Fruit fly (Drosophila melanogaster): ENCODE results near the gene rdx.

- TF ChIP-seq Awh (GFP tag; IDR thresholded peaks at IDR 0.05) = no peak
- no peak for TF ChIP-seq Ravus (GFP tag; IDR thresholded peaks at IDR 0.05)
- no peak for TF ChIP-seq Sin3A (optimal IDR thresholded peaks at IDR 0.05)
- no peak for TF ChIP-seq ATbp (GFP tag; optimal IDR thresholded peaks at IDR 0.05)
- no peak for TF ChIP-seq slou (GFP tag; optimal IDR thresholded peaks at IDR 0.05)
- TF ChIP-seq B-H2 (GFP tag; optimal IDR thresholded peaks at IDR 0.05) = no peak
- no peak for TF ChIP-seq mld (GFP tag; IDR thresholded peaks at IDR 0.05; ENCODE audit: partially characterized antibody)
- TF ChIP-seq Stat92E (GFP tag; optimal IDR thresholded peaks at IDR 0.05) = no peak
- TF ChIP-seq ken (GFP tag; IDR thresholded peaks at IDR 0.05) = no peak
- TF ChIP-seq hkb (optimal IDR thresholded peaks at IDR 0.05) = no peak
- no peak for TF ChIP-seq hkb (GFP tag; IDR thresholded peaks at IDR 0.05)
Measured at dm6 chr3R:13995933-13996332, 35.9 kb downstream of the rdx start.

All from whole organism, embryonic.